Worm (Caenorhabditis elegans): Measurements from ENCODE around the gene srh-11.

Gene srh-11

DNA sequence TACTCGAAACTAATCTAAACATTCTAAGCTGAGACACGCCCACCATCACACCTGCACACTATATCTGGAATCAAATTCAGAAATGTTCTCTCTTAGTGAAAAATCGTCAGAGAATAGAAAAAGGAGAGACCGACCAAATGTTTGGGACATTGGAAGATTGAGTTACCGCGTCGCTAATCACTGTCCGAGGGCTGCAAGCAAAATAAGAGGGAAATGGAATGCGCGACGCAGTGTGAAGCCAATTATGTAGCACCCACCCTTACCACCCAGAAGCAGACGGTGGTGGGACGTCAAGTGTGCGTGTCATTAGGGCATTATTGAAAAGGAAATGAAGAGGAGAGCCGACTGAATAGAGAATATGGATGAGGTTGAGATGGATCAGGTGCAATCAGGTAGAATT lies 7.3 kb downstream of the srh-11 start:
- peak; percentile 97 for TF ChIP-seq ces-1 (GFP tag; optimal IDR thresholded peaks at IDR 0.05)
- no peak for TF ChIP-seq snpc-4 (tag; optimal IDR thresholded peaks at IDR 0.05)

DNA sequence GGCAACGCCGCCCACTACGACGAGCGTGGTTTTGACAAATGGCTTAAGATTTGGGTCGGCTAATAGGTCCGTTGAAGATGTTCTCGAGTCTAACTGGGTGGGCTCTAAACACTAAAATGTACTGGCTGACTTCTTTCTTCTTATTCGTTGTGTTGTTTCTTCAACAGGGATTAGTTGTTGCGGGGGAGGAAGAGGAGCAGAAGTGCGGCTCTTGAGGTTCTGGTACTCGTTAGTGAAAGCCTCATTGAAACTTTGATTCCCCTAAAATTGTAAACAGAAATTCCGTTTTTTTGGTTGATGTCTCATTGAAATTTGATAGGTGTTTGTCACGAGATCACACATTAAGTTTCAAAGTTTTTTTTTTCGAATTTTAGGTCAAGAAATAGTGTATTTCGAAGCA lies 8.1 kb downstream of the srh-11 start:
- TF ChIP-seq lin-32 (GFP tag; optimal IDR thresholded peaks at IDR 0.05): no peak
- TF ChIP-seq flh-1 (GFP tag; optimal IDR thresholded peaks at IDR 0.05): no peak
- no peak for TF ChIP-seq sptf-1 (tag; optimal IDR thresholded peaks at IDR 0.05)
- TF ChIP-seq sem-2 (GFP tag; optimal IDR thresholded peaks at IDR 0.05): no peak
- TF ChIP-seq nhr-76 (tag; optimal IDR thresholded peaks at IDR 0.05): no peak
- TF ChIP-seq tbx-8 (GFP tag; optimal IDR thresholded peaks at IDR 0.05): no peak
- no peak for TF ChIP-seq elt-3 (tag; optimal IDR thresholded peaks at IDR 0.05)
- no peak for TF ChIP-seq mls-2 (tag; optimal IDR thresholded peaks at IDR 0.05)
- TF ChIP-seq snpc-4 (tag; optimal IDR thresholded peaks at IDR 0.05): no peak
- TF ChIP-seq nhr-28 (tag; optimal IDR thresholded peaks at IDR 0.05): no peak
- no peak for TF ChIP-seq nhr-2 (tag; optimal IDR thresholded peaks at IDR 0.05)
- TF ChIP-seq ham-2 (GFP tag; optimal IDR thresholded peaks at IDR 0.05): no peak
- no peak for TF ChIP-seq lin-13 (tag; optimal IDR thresholded peaks at IDR 0.05)

DNA sequence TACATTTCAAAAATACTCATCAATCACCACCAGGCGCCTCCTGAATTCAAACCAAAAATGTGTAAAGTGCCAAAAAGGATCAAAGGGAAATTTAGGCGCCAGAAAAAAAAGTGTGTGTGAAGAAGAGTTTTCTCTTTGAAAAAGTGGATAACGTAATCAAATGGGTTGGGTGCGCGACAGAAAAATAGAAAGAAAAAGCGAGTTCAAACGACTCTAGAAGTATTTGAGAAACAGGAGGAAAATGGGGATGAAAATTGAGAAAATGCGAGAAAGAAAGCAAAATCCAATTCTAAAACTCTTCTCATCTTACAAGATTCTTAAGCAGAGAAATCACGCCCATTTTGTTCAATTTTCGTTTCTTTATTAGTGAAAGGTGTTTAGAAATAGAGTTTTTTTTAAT lies 10.4 kb downstream of the srh-11 start:
- TF ChIP-seq ces-1 (GFP tag; optimal IDR thresholded peaks at IDR 0.05) (peak; percentile 75), unc-39 (tag; optimal IDR thresholded peaks at IDR 0.05) (no peak)

DNA sequence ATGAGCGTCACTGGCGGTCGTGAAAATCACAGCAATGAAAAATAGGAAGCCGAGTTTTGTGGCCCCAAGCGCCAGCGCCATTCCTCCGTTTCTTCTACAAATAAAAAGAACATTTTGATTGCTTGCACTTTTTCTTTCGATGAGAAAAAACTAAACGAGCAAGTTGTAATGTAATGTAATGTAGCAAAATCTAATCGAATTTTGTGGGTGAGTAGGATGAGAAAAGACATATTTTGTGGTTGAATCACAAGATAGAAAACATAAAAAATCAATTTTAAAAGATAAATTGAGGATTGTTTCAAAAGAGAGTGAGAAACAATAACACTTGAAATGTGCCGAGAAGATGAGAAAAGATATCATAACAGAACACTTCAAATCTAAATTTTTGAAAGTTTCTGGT lies 11.2 kb downstream of the srh-11 start, which contains the start of gene R09F10.5:
Gene R09F10.5, minus strand, starts transcription at position 101 of the 400 bp plus-strand sequence.
- TF ChIP-seq hlh-1 (tag; optimal IDR thresholded peaks at IDR 0.05): no peak
- TF ChIP-seq nhr-237 (tag; optimal IDR thresholded peaks at IDR 0.05): no peak
- no peak for TF ChIP-seq M03D4.4 (tag; optimal IDR thresholded peaks at IDR 0.05)
- TF ChIP-seq pha-4 (tag; optimal IDR thresholded peaks at IDR 0.05): no peak
- TF ChIP-seq unc-120 (tag; optimal IDR thresholded peaks at IDR 0.05; ENCODE audit: poor library complexity, severe bottlenecking): no peak
- TF ChIP-seq ztf-11 (tag; optimal IDR thresholded peaks at IDR 0.05): no peak
- TF ChIP-seq unc-62 (GFP tag; optimal IDR thresholded peaks at IDR 0.05): no peak
- no peak for TF ChIP-seq ceh-83 (GFP tag; optimal IDR thresholded peaks at IDR 0.05)
- TF ChIP-seq ces-1 (GFP tag; optimal IDR thresholded peaks at IDR 0.05): no peak
- TF ChIP-seq mab-5 (tag; optimal IDR thresholded peaks at IDR 0.05): no peak
- TF ChIP-seq ham-2 (GFP tag; optimal IDR thresholded peaks at IDR 0.05): no peak
- TF ChIP-seq lin-32 (GFP tag; optimal IDR thresholded peaks at IDR 0.05): no peak
- no peak for TF ChIP-seq sem-2 (GFP tag; optimal IDR thresholded peaks at IDR 0.05)
- no peak for TF ChIP-seq drap-1 (GFP tag; optimal IDR thresholded peaks at IDR 0.05)
- no peak for TF ChIP-seq snpc-4 (tag; optimal IDR thresholded peaks at IDR 0.05)
- no peak for TF ChIP-seq bed-3 (GFP tag; optimal IDR thresholded peaks at IDR 0.05)
- TF ChIP-seq lin-13 (tag; optimal IDR thresholded peaks at IDR 0.05): no peak
- no peak for TF ChIP-seq lsy-2 (tag; optimal IDR thresholded peaks at IDR 0.05)
- no peak for TF ChIP-seq ceh-43 (GFP tag; optimal IDR thresholded peaks at IDR 0.05)
- TF ChIP-seq unc-39 (tag; optimal IDR thresholded peaks at IDR 0.05): no peak

DNA sequence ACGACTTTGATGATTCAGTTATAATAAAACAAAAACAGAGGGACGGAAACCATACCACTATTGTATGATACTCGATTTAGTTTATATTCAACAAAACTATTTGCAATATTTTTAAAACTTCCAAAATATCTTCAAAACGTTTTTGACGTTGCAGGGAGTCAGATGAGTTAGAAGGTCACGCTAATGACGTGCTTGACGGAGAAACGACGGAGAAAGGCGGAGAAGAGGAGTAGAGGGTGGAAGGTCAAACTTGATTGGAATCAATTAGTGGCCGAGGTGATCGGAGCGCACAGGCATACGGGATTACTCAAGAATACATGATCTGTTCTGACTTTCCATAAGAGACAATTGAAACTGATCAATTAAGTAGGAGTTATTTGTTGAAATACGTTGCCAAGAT lies 16.0 kb downstream of the srh-11 start:
- TF ChIP-seq unc-39 (tag; optimal IDR thresholded peaks at IDR 0.05) (no peak), blmp-1 (tag; optimal IDR thresholded peaks at IDR 0.05) (no peak), unc-62 (GFP tag; optimal IDR thresholded peaks at IDR 0.05) (no peak), lin-13 (tag; optimal IDR thresholded peaks at IDR 0.05) (no peak), mab-5 (tag; optimal IDR thresholded peaks at IDR 0.05) (no peak)

DNA sequence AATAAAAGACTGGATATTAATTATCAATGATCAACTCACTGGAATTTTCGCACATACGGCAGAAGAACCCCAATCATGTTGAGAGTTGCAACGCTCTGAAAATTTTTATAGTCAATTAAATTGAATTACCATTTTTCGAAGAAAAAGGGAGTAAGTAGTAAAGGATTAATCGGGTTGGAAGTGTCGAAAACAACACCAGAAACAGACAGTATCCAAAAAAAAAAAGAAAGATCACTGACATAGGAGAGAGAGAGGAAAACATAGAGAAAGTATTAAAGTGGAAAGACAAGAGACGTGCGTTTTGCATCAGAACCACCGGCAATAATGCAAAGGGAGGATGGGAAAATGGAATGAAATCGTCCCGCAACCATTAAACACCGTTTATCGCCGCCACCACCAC lies 16.6 kb downstream of the srh-11 start, which contains the start of gene inx-5:
Gene inx-5, minus strand, starts transcription at position 101 of the 400 bp plus-strand sequence.
- TF ChIP-seq unc-62 (GFP tag; optimal IDR thresholded peaks at IDR 0.05) (no peak), lin-32 (GFP tag; optimal IDR thresholded peaks at IDR 0.05) (no peak), cnd-1 (tag; optimal IDR thresholded peaks at IDR 0.05) (no peak), tbx-8 (GFP tag; optimal IDR thresholded peaks at IDR 0.05) (no peak), hlh-1 (tag; optimal IDR thresholded peaks at IDR 0.05) (no peak)

All from whole organism, mixed stage, embryonic.